Worm (Caenorhabditis elegans) whole organism, mixed stage, embryonic: ENCODE results near the gene fbxa-45.

Source experiments
- M03D4.4 ChIP-seq: sonication (generic microtip); optimal IDR thresholded peaks from 2 replicates; lab custom pipeline; 2017; ENCODE audit warnings: mild to moderate bottlenecking, missing genetic modification characterization, missing compliant biosample characterization
- ceh-39 ChIP-seq: fragments of 150-350 bp; optimal IDR thresholded peaks from 2 replicates; lab custom pipeline; 2014; ENCODE audit warnings: missing biosample characterization, missing genetic modification characterization
- ceh-83 ChIP-seq: fragments of 200-800 bp; sonication (Bioruptor generic); optimal IDR thresholded peaks from 2 replicates; lab custom pipeline; 2018; ENCODE audit warnings: mild to moderate bottlenecking, missing genetic modification characterization, missing compliant biosample characterization
- ces-1 ChIP-seq: fragments of 150-350 bp; optimal IDR thresholded peaks from 2 replicates; lab custom pipeline; 2014; ENCODE audit warnings: missing biosample characterization, missing genetic modification reagents, missing genetic modification characterization
- cnd-1 ChIP-seq: fragments of 200-800 bp; sonication (Bioruptor generic); optimal IDR thresholded peaks from 2 replicates; lab custom pipeline; 2018; ENCODE audit warnings: mild to moderate bottlenecking, missing genetic modification characterization, missing compliant biosample characterization
- elt-1 ChIP-seq: sonication (generic microtip); optimal IDR thresholded peaks from 2 replicates; lab custom pipeline; 2017; ENCODE audit warnings: missing genetic modification characterization, mild to moderate bottlenecking, missing compliant biosample characterization, antibody characterized with exemption, moderate library complexity, borderline replicate concordance; ENCODE audit not compliant: insufficient read depth
- elt-3 ChIP-seq: fragments of 150-350 bp; optimal IDR thresholded peaks from 2 replicates; lab custom pipeline; 2014; ENCODE audit warnings: missing biosample characterization, missing genetic modification characterization
- ham-2 ChIP-seq: fragments of 200-800 bp; sonication (Bioruptor generic); optimal IDR thresholded peaks from 2 replicates; lab custom pipeline; 2018; ENCODE audit warnings: mild to moderate bottlenecking, missing genetic modification characterization, missing compliant biosample characterization
- hlh-1 ChIP-seq: fragments of 150-350 bp; optimal IDR thresholded peaks from 2 replicates; lab custom pipeline; 2014; ENCODE audit warnings: missing biosample characterization, missing genetic modification reagents, missing genetic modification characterization
- lin-13 ChIP-seq: fragments of 150-350 bp; optimal IDR thresholded peaks from 2 replicates; lab custom pipeline; 2014; ENCODE audit warnings: missing biosample characterization, missing genetic modification characterization
- lin-32 ChIP-seq: fragments of 200-800 bp; sonication (Bioruptor generic); optimal IDR thresholded peaks from 2 replicates; lab custom pipeline; 2018; ENCODE audit warnings: mild to moderate bottlenecking, missing genetic modification characterization, missing compliant biosample characterization
- lsy-2 ChIP-seq: fragments of 150-350 bp; optimal IDR thresholded peaks from 2 replicates; lab custom pipeline; 2014; ENCODE audit warnings: missing biosample characterization, missing genetic modification characterization
- mab-5 ChIP-seq: fragments of 150-350 bp; optimal IDR thresholded peaks from 2 replicates; lab custom pipeline; 2014; ENCODE audit warnings: missing biosample characterization, missing genetic modification characterization
- mep-1 ChIP-seq: fragments of 150-350 bp; optimal IDR thresholded peaks from 2 replicates; lab custom pipeline; 2017; ENCODE audit warnings: missing biosample characterization, missing genetic modification reagents, missing genetic modification characterization, inconsistent platforms
- mls-2 ChIP-seq: sonication (generic microtip); optimal IDR thresholded peaks from 2 replicates; lab custom pipeline; 2016; ENCODE audit warnings: mild to moderate bottlenecking, missing genetic modification characterization, moderate library complexity, missing compliant biosample characterization
- nhr-12 ChIP-seq: fragments of 150-350 bp; optimal IDR thresholded peaks from 2 replicates; lab custom pipeline; 2014; ENCODE audit warnings: missing biosample characterization, missing genetic modification characterization
- nhr-2 ChIP-seq: fragments of 150-350 bp; optimal IDR thresholded peaks from 2 replicates; lab custom pipeline; 2014; ENCODE audit warnings: missing biosample characterization, missing genetic modification characterization
- nhr-237 ChIP-seq: fragments of 150-350 bp; optimal IDR thresholded peaks from 2 replicates; lab custom pipeline; 2014; ENCODE audit warnings: missing biosample characterization, missing genetic modification characterization
- nhr-28 ChIP-seq: fragments of 150-350 bp; optimal IDR thresholded peaks from 2 replicates; lab custom pipeline; 2014; ENCODE audit warnings: missing biosample characterization, missing genetic modification characterization
- nhr-76 ChIP-seq: sonication (generic microtip); optimal IDR thresholded peaks from 2 replicates; lab custom pipeline; 2017; ENCODE audit warnings: missing biosample characterization, missing genetic modification characterization
- pha-4 ChIP-seq: fragments of 150-350 bp; optimal IDR thresholded peaks from 2 replicates; lab custom pipeline; 2018; ENCODE audit warnings: missing biosample characterization, missing genetic modification reagents, missing genetic modification characterization
- sem-2 ChIP-seq: fragments of 200-800 bp; sonication (Bioruptor generic); optimal IDR thresholded peaks from 2 replicates; lab custom pipeline; 2018; ENCODE audit warnings: mild to moderate bottlenecking, missing genetic modification characterization, missing compliant biosample characterization
- snpc-4 ChIP-seq: fragments of 150-350 bp; optimal IDR thresholded peaks from 2 replicates; lab custom pipeline; 2014; ENCODE audit warnings: missing biosample characterization, missing genetic modification characterization
- sptf-1 ChIP-seq: sonication (generic microtip); optimal IDR thresholded peaks from 2 replicates; lab custom pipeline; 2017; ENCODE audit warnings: mild to moderate bottlenecking, missing genetic modification characterization, moderate library complexity, missing compliant biosample characterization
- tbx-8 ChIP-seq: fragments of 200-800 bp; sonication (Bioruptor generic); optimal IDR thresholded peaks from 2 replicates; lab custom pipeline; 2018; ENCODE audit warnings: mild to moderate bottlenecking, missing genetic modification characterization, moderate library complexity, missing compliant biosample characterization
- unc-39 ChIP-seq: fragments of 150-350 bp; optimal IDR thresholded peaks from 2 replicates; lab custom pipeline; 2014; ENCODE audit warnings: missing biosample characterization, missing genetic modification characterization
- unc-62 ChIP-seq: fragments of 150-350 bp; optimal IDR thresholded peaks from 2 replicates; lab custom pipeline; 2014; ENCODE audit warnings: missing biosample characterization, missing genetic modification reagents, missing genetic modification characterization
- zip-8 ChIP-seq: fragments of 150-350 bp; optimal IDR thresholded peaks from 2 replicates; lab custom pipeline; 2014; ENCODE audit warnings: missing biosample characterization, missing genetic modification characterization

The fbxa-45 gene

DNA sequence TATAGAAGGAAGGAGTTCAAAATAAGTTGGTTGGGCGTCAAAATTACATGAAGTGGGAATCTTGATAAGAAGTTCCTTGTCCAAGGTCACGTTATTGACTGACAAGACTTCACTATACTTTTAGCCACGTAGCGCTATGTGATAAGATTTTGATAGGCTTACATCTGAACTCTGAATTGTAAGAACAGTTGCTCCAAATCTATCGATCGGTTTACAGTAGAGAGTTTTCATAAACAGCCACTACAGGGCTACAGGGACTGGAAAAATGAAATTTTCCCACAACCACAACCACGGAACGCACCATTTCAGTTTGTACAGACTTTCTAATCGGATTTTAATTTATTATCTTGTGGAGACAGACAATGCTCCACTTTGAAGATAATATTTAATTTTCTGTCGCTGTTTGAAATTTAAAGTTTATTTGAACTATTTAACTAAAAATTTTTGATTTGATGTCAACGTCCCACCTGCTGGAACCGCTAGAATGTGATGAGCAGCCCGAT lies 41.2 kb downstream of the fbxa-45 start, which contains the start of the genes clec-31 and clec-22:
Gene clec-31, minus strand, starts transcription at position 101 of the 503 bp plus-strand sequence.
Gene clec-22, plus strand, starts transcription at position 453 of the 503 bp plus-strand sequence.
- TF ChIP-seq nhr-76 (tag; lab: Kevin White, UChicago) = no peak
- no peak for TF ChIP-seq lin-32 (GFP tag; lab: Kevin White, UChicago)
- no peak for TF ChIP-seq nhr-237 (tag; lab: Kevin White, UChicago)
- TF ChIP-seq sptf-1 = no peak
- TF ChIP-seq mls-2 (tag; lab: Kevin White, UChicago) = no peak
- TF ChIP-seq snpc-4 (tag; lab: Kevin White, UChicago) = no peak
- TF ChIP-seq mab-5 (tag; lab: Kevin White, UChicago) = no peak
- no peak for TF ChIP-seq ces-1 (GFP tag; lab: Kevin White, UChicago)
- TF ChIP-seq M03D4.4 = no peak
- no peak for TF ChIP-seq unc-62 (GFP tag; lab: Kevin White, UChicago)
- TF ChIP-seq nhr-28 (tag; lab: Kevin White, UChicago) = no peak
- no peak for TF ChIP-seq mep-1 (tag; lab: Kevin White, UChicago)
- TF ChIP-seq ham-2 (GFP tag; lab: Kevin White, UChicago) = no peak
- TF ChIP-seq nhr-12 (tag; lab: Kevin White, UChicago) = no peak
- TF ChIP-seq ceh-39 = no peak
- no peak for TF ChIP-seq lsy-2 (tag; lab: Kevin White, UChicago)
- no peak for TF ChIP-seq cnd-1 (tag; lab: Kevin White, UChicago)
- TF ChIP-seq sem-2 = no peak
- TF ChIP-seq zip-8 (tag; lab: Kevin White, UChicago) = no peak
- no peak for TF ChIP-seq elt-3

DNA sequence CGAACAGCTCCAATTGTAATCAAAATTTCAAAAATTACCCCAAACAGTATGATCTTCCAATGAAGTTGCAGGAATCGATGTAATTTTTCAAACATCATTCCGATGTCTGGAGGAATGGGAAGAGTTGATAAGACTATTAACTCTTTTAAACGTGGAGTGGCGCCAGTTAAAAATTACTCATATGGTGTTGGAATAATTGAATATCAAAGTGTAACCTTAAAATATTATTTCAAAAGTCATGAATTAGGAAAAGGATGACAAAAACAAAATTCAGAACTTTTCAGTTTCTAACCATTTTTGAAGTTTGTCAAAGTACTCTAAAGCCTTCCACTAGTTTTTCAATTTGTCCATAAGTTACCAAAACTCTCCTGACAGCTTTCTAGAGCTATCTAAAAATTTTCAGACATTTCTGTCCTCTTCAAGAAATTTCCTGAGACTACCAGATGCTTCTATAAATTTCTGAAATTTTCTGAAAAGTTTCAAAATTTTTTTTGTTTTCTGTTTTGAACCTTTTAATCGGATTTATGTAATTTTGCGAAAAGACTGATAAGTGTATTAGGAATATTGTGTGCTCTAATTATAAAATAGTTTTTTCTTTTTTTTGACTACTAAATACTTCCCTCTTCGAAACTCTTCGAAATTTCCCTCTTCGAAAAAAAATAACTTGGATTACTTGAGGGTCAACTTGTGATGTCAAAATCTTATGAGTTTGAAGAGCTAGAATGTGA lies 45.1 kb downstream of the fbxa-45 start, which contains the start of the genes clec-35 and clec-27:
Gene clec-35, minus strand, starts transcription at position 101 of the 728 bp plus-strand sequence.
Gene clec-27, plus strand, starts transcription at position 678 of the 728 bp plus-strand sequence.
- TF ChIP-seq elt-3 = no peak

DNA sequence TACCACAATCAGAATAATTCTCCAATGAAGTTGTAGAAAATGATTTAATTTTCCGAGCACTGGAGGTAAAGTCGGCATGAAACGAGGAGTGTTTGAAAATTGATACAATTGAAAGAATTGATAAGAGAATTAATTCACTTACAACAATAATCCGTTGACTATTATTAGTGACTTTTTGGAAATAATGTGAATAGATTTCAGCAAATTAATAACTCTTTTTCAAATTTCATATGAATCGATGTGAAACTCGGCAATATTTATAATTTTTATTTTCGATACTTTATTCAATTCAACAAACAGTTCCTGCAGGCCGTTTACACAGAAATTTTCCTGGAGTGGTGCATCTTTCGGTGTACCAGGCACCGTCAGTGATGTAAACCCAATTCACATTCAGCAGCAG lies 47.3 kb downstream of the fbxa-45 start, which contains the start of gene clec-37:
Gene clec-37, minus strand, starts transcription at position 101 of the 400 bp plus-strand sequence.
- TF ChIP-seq ceh-83 (GFP tag; lab: Kevin White, UChicago) (no peak), unc-62 (GFP tag; lab: Kevin White, UChicago) (no peak), elt-1 (tag; lab: Kevin White, UChicago) (no peak), hlh-1 (no peak), mls-2 (tag; lab: Kevin White, UChicago) (no peak), lin-13 (tag; lab: Kevin White, UChicago) (no peak), nhr-28 (tag; lab: Kevin White, UChicago) (no peak), sptf-1 (no peak), pha-4 (tag; lab: Kevin White, UChicago) (no peak), nhr-76 (tag; lab: Kevin White, UChicago) (no peak), nhr-2 (no peak), unc-39 (tag; lab: Kevin White, UChicago) (no peak), mep-1 (tag; lab: Kevin White, UChicago) (no peak), tbx-8 (GFP tag; lab: Kevin White, UChicago) (no peak), cnd-1 (tag; lab: Kevin White, UChicago) (no peak)

DNA sequence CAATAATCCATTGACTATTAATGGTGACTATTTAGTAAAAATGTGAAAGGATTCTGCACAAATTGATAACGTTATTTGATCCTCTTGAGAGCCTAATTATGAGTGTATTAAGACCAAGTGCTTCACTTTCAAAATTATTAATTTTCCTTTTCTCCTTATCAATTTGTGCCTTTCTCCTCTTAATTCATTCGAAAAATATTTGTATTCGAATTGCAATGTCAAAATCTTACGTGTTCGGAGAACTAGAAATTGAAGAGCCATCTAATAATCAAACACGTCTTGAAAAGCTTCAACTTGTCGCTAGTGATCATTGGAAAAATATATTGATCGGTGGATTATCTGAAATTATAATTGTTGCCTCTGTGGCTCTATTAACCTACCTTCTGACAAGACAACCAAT lies 50.8 kb downstream of the fbxa-45 start, which contains the start of the genes clec-36 and clec-26:
Gene clec-36, minus strand, starts transcription at position 101 of the 400 bp plus-strand sequence.
Gene clec-26, plus strand, starts transcription at position 114 of the 400 bp plus-strand sequence.
- TF ChIP-seq nhr-12 (tag; lab: Kevin White, UChicago) = no peak
- no peak for TF ChIP-seq tbx-8 (GFP tag; lab: Kevin White, UChicago)
- no peak for TF ChIP-seq cnd-1 (tag; lab: Kevin White, UChicago)
- no peak for TF ChIP-seq lin-32 (GFP tag; lab: Kevin White, UChicago)
